Worm (Caenorhabditis elegans): Measurements from ENCODE around the gene ndnf-1.

Gene ndnf-1

ce11 chrIV:3038740-3039139 lies 10.0 kb upstream of the ndnf-1 start:
- TF ChIP-seq dao-5 (tag; optimal IDR thresholded peaks at IDR 0.05) = no peak

- no peak for TF ChIP-seq him-1 (tag; optimal IDR thresholded peaks at IDR 0.05)
- no peak for TF ChIP-seq W03F9.2 (tag; optimal IDR thresholded peaks at IDR 0.05)
- TF ChIP-seq dao-5 (tag; optimal IDR thresholded peaks at IDR 0.05) = no peak
Measured at ce11 chrIV:3037932-3038331, 9.2 kb upstream of the ndnf-1 start.

ce11 chrIV:3035375-3035774 lies 6.6 kb upstream of the ndnf-1 start:
- TF ChIP-seq W03F9.2 (tag; optimal IDR thresholded peaks at IDR 0.05) = no peak
- TF ChIP-seq him-1 (tag; optimal IDR thresholded peaks at IDR 0.05) = no peak
- no peak for TF ChIP-seq dao-5 (tag; optimal IDR thresholded peaks at IDR 0.05)

ce11 chrIV:3032020-3032419 lies 3.3 kb upstream of the ndnf-1 start:
- TF ChIP-seq W03F9.2 (tag; optimal IDR thresholded peaks at IDR 0.05) (no peak), him-1 (tag; optimal IDR thresholded peaks at IDR 0.05) (no peak), dao-5 (tag; optimal IDR thresholded peaks at IDR 0.05) (no peak)

- TF ChIP-seq W03F9.2 (tag; optimal IDR thresholded peaks at IDR 0.05) = no peak
Measured at ce11 chrIV:3029882-3030281, 1.1 kb upstream of the ndnf-1 start.

ce11 chrIV:3025874-3026609 lies 2.7 kb downstream of the ndnf-1 start:
- TF ChIP-seq him-1 (tag; optimal IDR thresholded peaks at IDR 0.05) = no peak

- TF ChIP-seq dao-5 (tag; optimal IDR thresholded peaks at IDR 0.05) (no peak), W03F9.2 (tag; optimal IDR thresholded peaks at IDR 0.05) (no peak), him-1 (tag; optimal IDR thresholded peaks at IDR 0.05) (no peak)
Measured at ce11 chrIV:3019438-3019837, 9.3 kb downstream of the ndnf-1 start, which contains the start of gene lin-22. lin-22 (plus strand) TSS chrIV:3019738.

- TF ChIP-seq him-1 (tag; optimal IDR thresholded peaks at IDR 0.05) = no peak
- no peak for TF ChIP-seq dao-5 (tag; optimal IDR thresholded peaks at IDR 0.05)
- TF ChIP-seq W03F9.2 (tag; optimal IDR thresholded peaks at IDR 0.05) = no peak
Measured at ce11 chrIV:3018588-3018987, 10.2 kb downstream of the ndnf-1 start.

- TF ChIP-seq W03F9.2 (tag; optimal IDR thresholded peaks at IDR 0.05) (no peak), dao-5 (tag; optimal IDR thresholded peaks at IDR 0.05) (no peak), him-1 (tag; optimal IDR thresholded peaks at IDR 0.05) (no peak)
Measured at ce11 chrIV:3016202-3016601, 12.5 kb downstream of the ndnf-1 start.

- no peak for TF ChIP-seq him-1 (tag; optimal IDR thresholded peaks at IDR 0.05)
Measured at ce11 chrIV:3014610-3015009, 14.1 kb downstream of the ndnf-1 start.

- no peak for TF ChIP-seq him-1 (tag; optimal IDR thresholded peaks at IDR 0.05)
- TF ChIP-seq dao-5 (tag; optimal IDR thresholded peaks at IDR 0.05) = no peak
- no peak for TF ChIP-seq W03F9.2 (tag; optimal IDR thresholded peaks at IDR 0.05)
Measured at ce11 chrIV:3012374-3013142, 16.2 kb downstream of the ndnf-1 start, which contains the start of the genes Y54G2A.28 and vrp-1. Y54G2A.28 (minus strand) TSS chrIV:3012421. vrp-1 (plus strand) TSS chrIV:3012587.

ce11 chrIV:3011647-3012046 lies 17.1 kb downstream of the ndnf-1 start:
- no peak for TF ChIP-seq him-1 (tag; optimal IDR thresholded peaks at IDR 0.05)

ce11 chrIV:3008828-3009227 lies 19.9 kb downstream of the ndnf-1 start, which contains the start of gene Y54G2A.73:
Y54G2A.73 (minus strand) TSS chrIV:3008892.
- TF ChIP-seq dao-5 (tag; optimal IDR thresholded peaks at IDR 0.05) (no peak), W03F9.2 (tag; optimal IDR thresholded peaks at IDR 0.05) (no peak), him-1 (tag; optimal IDR thresholded peaks at IDR 0.05) (no peak)

- TF ChIP-seq W03F9.2 (tag; optimal IDR thresholded peaks at IDR 0.05) (no peak), him-1 (tag; optimal IDR thresholded peaks at IDR 0.05) (no peak), dao-5 (tag; optimal IDR thresholded peaks at IDR 0.05) (no peak)
Measured at ce11 chrIV:3002807-3003206, 25.9 kb downstream of the ndnf-1 start.

ce11 chrIV:3001500-3001899 lies 27.2 kb downstream of the ndnf-1 start:
- no peak for TF ChIP-seq him-1 (tag; optimal IDR thresholded peaks at IDR 0.05)
